Worm (Caenorhabditis elegans): Measurements from ENCODE around the gene hmg-11.

The hmg-11 gene

ce11 chrII:4703011-4703410 is 30.1 kb downstream of the hmg-11 start (continued):
- TF ChIP-seq F22D6.2 (tag; optimal IDR thresholded peaks at IDR 0.05), result no peak
- peak in 1 of 3 experiments; percentile 36 for TF ChIP-seq lin-35 (GFP tag; optimal IDR thresholded peaks at IDR 0.05)
- no peak for TF ChIP-seq F37B4.10 (GFP tag; IDR thresholded peaks at IDR 0.05)
- no peak for TF ChIP-seq unc-62 (GFP tag; optimal IDR thresholded peaks at IDR 0.05)
- TF ChIP-seq nhr-179 (tag; optimal IDR thresholded peaks at IDR 0.05), result no peak
- TF ChIP-seq let-607 (tag; optimal IDR thresholded peaks at IDR 0.05), result no peak
- TF ChIP-seq ekl-4 (GFP tag; IDR thresholded peaks at IDR 0.05), result peak; percentile 74
- TF ChIP-seq hrde-1 (tag; optimal IDR thresholded peaks at IDR 0.05; ENCODE audit: borderline replicate concordance), result peak; percentile 92
- peak; percentile 28 for TF ChIP-seq mes-4 (tag; optimal IDR thresholded peaks at IDR 0.05)
- peak; percentile 2 for TF ChIP-seq athp-1 (tag; optimal IDR thresholded peaks at IDR 0.05)
- no peak for TF ChIP-seq aptf-2 (GFP tag; conservative IDR thresholded peaks at IDR 0.05)
- TF ChIP-seq lsy-27 (tag; optimal IDR thresholded peaks at IDR 0.05; ENCODE audit: borderline replicate concordance, insufficient read depth), result no peak
- TF ChIP-seq lin-54 (GFP tag; optimal IDR thresholded peaks at IDR 0.05), result peak; percentile 58
- peak; percentile 39 for TF ChIP-seq efl-1 (GFP tag; optimal IDR thresholded peaks at IDR 0.05)
- TF ChIP-seq dox-1 (GFP tag; IDR thresholded peaks at IDR 0.05), result no peak; the same call in 1 of the 2 replicates
- no peak for TF ChIP-seq ceh-40 (GFP tag; IDR thresholded peaks at IDR 0.05)

ce11 chrII:4706359-4706871 is 33.5 kb downstream of the hmg-11 start, which contains the start of the genes F10G7.9 and tsn-1:
F10G7.9 (minus strand) TSS chrII:4706485.
tsn-1 (plus strand) TSS chrII:4706821.
- TF ChIP-seq nhr-120 (GFP tag; IDR thresholded peaks at IDR 0.05) (no peak), aptf-3 (GFP tag; IDR thresholded peaks at IDR 0.05) (no peak), Y56A3A.18 (GFP tag; IDR thresholded peaks at IDR 0.05) (no peak), T26A5.8 (tag; optimal IDR thresholded peaks at IDR 0.05) (no peak), tbp1 (GFP tag; optimal IDR thresholded peaks at IDR 0.05) (peak; percentile 30), ets-4 (GFP tag; optimal IDR thresholded peaks at IDR 0.05) (no peak), athp-1 (tag; optimal IDR thresholded peaks at IDR 0.05) (no peak), ccch-3 (GFP tag; optimal IDR thresholded peaks at IDR 0.05) (no peak), lir-1 (GFP tag; conservative IDR thresholded peaks at IDR 0.05) (no peak), ztf-3 (GFP tag; optimal IDR thresholded peaks at IDR 0.05) (no peak), C17E4.6 (GFP tag; IDR thresholded peaks at IDR 0.05) (no peak), snpc-4 (GFP tag; optimal IDR thresholded peaks at IDR 0.05) (no peak), snpc-4 (tag; optimal IDR thresholded peaks at IDR 0.05) (peak in 3 of 4 experiments; percentile 7 to 53 (median 28)), bed-2 (GFP tag; IDR thresholded peaks at IDR 0.05) (no peak), attf-3 (GFP tag; conservative IDR thresholded peaks at IDR 0.05) (no peak), die-1 (tag; optimal IDR thresholded peaks at IDR 0.05) (no peak), snpc-1.3 (tag; optimal IDR thresholded peaks at IDR 0.05; ENCODE audit: insufficient read depth) (peak; percentile 47), ZK185.1 (tag; optimal IDR thresholded peaks at IDR 0.05; ENCODE audit: poor library complexity, severe bottlenecking) (peak; percentile 16), F37B4.10 (GFP tag; IDR thresholded peaks at IDR 0.05) (no peak), cebp-1 (GFP tag; IDR thresholded peaks at IDR 0.05) (no peak), cebp-1 (tag; optimal IDR thresholded peaks at IDR 0.05) (peak; percentile 38), ceh-27 (GFP tag; optimal IDR thresholded peaks at IDR 0.05) (no peak), snpc-1.1 (tag; optimal IDR thresholded peaks at IDR 0.05; ENCODE audit: insufficient read depth) (no peak), hmg-1.2 (GFP tag; IDR thresholded peaks at IDR 0.05) (peak; percentile 79), atf-7 (tag; optimal IDR thresholded peaks at IDR 0.05) (no peak), madf-6 (GFP tag; IDR thresholded peaks at IDR 0.05) (peak; percentile 76), D2030.7 (GFP tag; IDR thresholded peaks at IDR 0.05) (peak; percentile 41; the same call in 1 of the 2 replicates), lsl-1 (GFP tag; optimal IDR thresholded peaks at IDR 0.05) (peak; percentile 86), F49E8.2 (tag; optimal IDR thresholded peaks at IDR 0.05; ENCODE audit: insufficient read depth) (peak; percentile 6), attf-6 (GFP tag; IDR thresholded peaks at IDR 0.05) (no peak), ceh-40 (GFP tag; IDR thresholded peaks at IDR 0.05) (no peak), pbrm-1 (GFP tag; IDR thresholded peaks at IDR 0.05) (peak; percentile 25; the same call in 1 of the 2 replicates), unc-130 (GFP tag; optimal IDR thresholded peaks at IDR 0.05) (no peak), F33H1.4 (GFP tag; IDR thresholded peaks at IDR 0.05) (peak; percentile 92)

Data from whole organism, young adult.